Fruit fly (Drosophila melanogaster) whole organism, wandering third instar larva: ENCODE data around the gene Cpr64Ab.

Source experiments
- Abd-B ChIP-seq: fragments of >200 bp; optimal IDR thresholded peaks from 2 replicates; lab custom pipeline; 2017; ENCODE audit warnings: missing biosample characterization, missing genetic modification characterization
- CG32264 ChIP-seq: fragments of 200-800 bp; sonication (Bioruptor generic); optimal IDR thresholded peaks from 2 replicates; lab custom pipeline; 2016; ENCODE audit warnings: missing biosample characterization, missing genetic modification characterization
- CrebA ChIP-seq: fragments of 200-800 bp; sonication (Bioruptor generic); optimal IDR thresholded peaks from 2 replicates; lab custom pipeline; 2016; ENCODE audit warnings: missing biosample characterization, mild to moderate bottlenecking, missing genetic modification characterization, borderline replicate concordance
- Dif ChIP-seq: fragments of 200-275, 200-300 bp; sonication (Bioruptor generic); optimal IDR thresholded peaks from 2 replicates; lab custom pipeline; 2018; ENCODE audit warnings: missing biosample characterization, missing genetic modification characterization; ENCODE audit not compliant: partially characterized antibody
- HLH106 ChIP-seq: fragments of 200-800 bp; optimal IDR thresholded peaks from 3 replicates; lab custom pipeline; 2019; ENCODE audit warnings: missing biosample characterization, mild to moderate bottlenecking, missing genetic modification characterization, moderate library complexity
- Hr78 ChIP-seq: fragments of >200 bp; optimal IDR thresholded peaks from 2 replicates; lab custom pipeline; 2017; ENCODE audit warnings: missing biosample characterization, missing genetic modification characterization
- Jra ChIP-seq: sonication (Bioruptor generic); optimal IDR thresholded peaks from 2 replicates; lab custom pipeline; 2016; ENCODE audit warnings: missing biosample characterization, missing genetic modification characterization
- Rel ChIP-seq, 2 experiments: fragments of 200-800 bp; sonication (Bioruptor generic) in 1 of 2; optimal IDR thresholded peaks; 2 replicates in 1 of 2; 3 replicates in 1 of 2; lab custom pipeline; 2016 to 2019; ENCODE audit warnings: mild to moderate bottlenecking in 2 of 2, missing biosample characterization in 2 of 2, missing genetic modification characterization in 2 of 2, moderate library complexity in 1 of 2
- Sp1 ChIP-seq: fragments of 200-800 bp; sonication (Bioruptor generic); optimal IDR thresholded peaks from 3 replicates; lab custom pipeline; 2019; ENCODE audit warnings: missing biosample characterization, mild to moderate bottlenecking, missing genetic modification characterization, moderate library complexity
- dl ChIP-seq, 2 experiments: fragments of 175-275, 200-275 bp in 1 of 2; fragments of 200-275 bp in 1 of 2; sonication (Bioruptor generic); optimal IDR thresholded peaks; lab custom pipeline; 2018; ENCODE audit warnings: mild to moderate bottlenecking in 2 of 2, missing biosample characterization in 2 of 2, missing genetic modification characterization in 2 of 2, moderate library complexity in 2 of 2; ENCODE audit not compliant: partially characterized antibody in 2 of 2, insufficient read depth in 1 of 2
- fru ChIP-seq: fragments of 200-800 bp; sonication (Bioruptor generic); optimal IDR thresholded peaks from 3 replicates; lab custom pipeline; 2016; ENCODE audit warnings: missing biosample characterization, mild to moderate bottlenecking, missing genetic modification characterization
- pan ChIP-seq: fragments of >200 bp; optimal IDR thresholded peaks from 2 replicates; lab custom pipeline; 2017
- usp ChIP-seq: fragments of >200 bp; optimal IDR thresholded peaks from 2 replicates; lab custom pipeline; 2017; ENCODE audit warnings: missing biosample characterization, missing genetic modification characterization
- woc ChIP-seq: sonication (Bioruptor generic); optimal IDR thresholded peaks from 2 replicates; lab custom pipeline; 2016; ENCODE audit warnings: missing biosample characterization, mild to moderate bottlenecking, missing genetic modification characterization

Gene Cpr64Ab

DNA sequence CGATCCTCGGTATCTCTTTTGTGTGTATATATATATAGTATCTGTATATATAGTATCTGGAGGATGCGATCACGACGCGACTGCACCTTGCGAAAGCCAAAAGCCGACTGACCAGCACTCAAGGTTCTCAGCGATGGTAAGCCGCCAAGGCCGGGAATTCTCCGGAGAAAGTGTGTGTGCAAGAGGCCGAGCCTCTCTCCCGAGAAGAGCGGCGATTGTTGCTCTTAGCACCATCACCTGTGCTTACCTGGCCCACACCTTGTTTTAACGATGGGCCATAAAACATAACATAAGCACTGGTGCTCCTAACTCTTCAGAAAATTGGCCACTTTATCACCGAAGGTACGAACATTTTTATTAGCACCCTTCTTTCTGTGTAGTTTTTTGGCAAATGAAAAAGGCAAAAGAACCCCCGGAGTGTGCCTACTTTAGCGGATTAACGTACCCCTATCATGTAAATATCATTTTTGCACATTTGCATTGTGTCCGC, 43.9 kb downstream of the Cpr64Ab start, which contains the start of gene mas:
TSS of gene mas (minus strand) at position 112 of the 490 bp plus-strand sequence.
- TF ChIP-seq CG32264 (GFP tag; lab: Kevin White, UChicago): no peak
- TF ChIP-seq CrebA: no peak
- peak; percentile 38 to 89 for TF ChIP-seq dl (GFP tag; optimal IDR thresholded peaks at IDR 0.05; lab: Kevin White, UChicago; ENCODE audit: insufficient read depth in 1 of 2, partially characterized antibody in 2 of 2)
- peak; percentile 91 for TF ChIP-seq Dif (GFP tag; lab: Kevin White, UChicago)
- peak; percentile 22 for TF ChIP-seq fru (GFP tag; lab: Kevin White, UChicago)

- TF ChIP-seq HLH106 (tag; lab: Kevin White, UChicago) (no peak), Jra (GFP tag; lab: Kevin White, UChicago) (no peak), Abd-B (no peak), Sp1 (peak; percentile 44), woc (GFP tag; lab: Kevin White, UChicago) (no peak), Hr78 (no peak), usp (GFP tag; lab: Kevin White, UChicago) (no peak), Rel (GFP tag; optimal IDR thresholded peaks at IDR 0.05; lab: Kevin White, UChicago) (no peak), Rel (tag; optimal IDR thresholded peaks at IDR 0.05; lab: Kevin White, UChicago) (no peak), pan (lab: Kevin White, UChicago) (no peak), CrebA (peak; percentile 62)
Observed at dm6 chr3L:4160926-4161325, 50.4 kb downstream of the Cpr64Ab start, which contains the start of gene nab. Gene nab (minus strand): TSS chr3L:4160932.
